Worm (Caenorhabditis elegans): Measurements from ENCODE around the gene Y51A2A.12.

DNA sequence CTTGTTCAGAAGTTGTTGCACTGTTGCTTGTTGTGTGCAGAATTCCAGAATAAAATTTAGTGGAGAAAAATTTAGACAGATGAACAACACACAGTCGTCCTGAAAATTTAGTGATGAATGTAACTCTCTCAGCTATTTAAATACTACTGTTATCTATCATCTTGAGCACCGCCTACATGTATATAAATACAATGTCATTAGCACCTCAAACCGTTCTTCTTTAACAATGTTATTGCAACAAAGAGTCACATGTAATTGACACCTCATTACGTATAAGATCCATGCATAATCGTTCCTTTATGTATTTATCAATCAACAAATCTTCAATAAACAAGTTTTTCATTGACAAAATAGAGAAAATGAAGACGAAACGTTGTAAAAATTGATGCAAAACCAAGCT, 11.6 kb upstream of the Y51A2A.12 start, which contains the start of gene Y51A2A.16:
- TF ChIP-seq him-1 (tag; optimal IDR thresholded peaks at IDR 0.05), result no peak
- no peak for TF ChIP-seq W03F9.2 (tag; optimal IDR thresholded peaks at IDR 0.05)
